Worm (Caenorhabditis elegans) whole organism, young adult: ENCODE data around the gene Y46E12BL.2.

Experiments used
- C17E4.6 ChIP-seq: fragments of 200-800 bp; sonication (Bioruptor generic); IDR thresholded peaks from 2 replicates; pipeline ENCODE4 v1.3.6; 2022; ENCODE audit warnings: missing genetic modification reagents, missing genetic modification characterization, missing compliant biosample characterization
- F55B11.4 ChIP-seq: sonication (generic microtip); optimal IDR thresholded peaks from 2 replicates; lab custom pipeline; 2016; ENCODE audit warnings: missing compliant biosample characterization, missing genetic modification characterization, borderline replicate concordance; ENCODE audit not compliant: insufficient read depth
- dpl-1 ChIP-seq: fragments of 150-350 bp; optimal IDR thresholded peaks from 2 replicates; lab custom pipeline; 2014; ENCODE audit warnings: missing biosample characterization, missing genetic modification reagents, missing genetic modification characterization
- hsf-1 ChIP-seq: fragments of 200-800 bp; sonication (Bioruptor generic); IDR thresholded peaks from 2 replicates; pipeline ENCODE4 v1.3.6; 2022; ENCODE audit warnings: missing genetic modification reagents, missing genetic modification characterization, missing compliant biosample characterization
- snpc-4 ChIP-seq, 5 experiments: fragments of 150-350 bp in 1 of 5; sonication (generic microtip) in 4 of 5; optimal IDR thresholded peaks; 2 replicates each; lab custom pipeline; 2014 to 2018; ENCODE audit warnings: missing genetic modification characterization in 5 of 5, missing biosample characterization in 3 of 5, antibody characterized with exemption in 2 of 5, mild to moderate bottlenecking in 2 of 5, missing compliant biosample characterization in 2 of 5, missing genotype in 2 of 5, moderate library complexity in 2 of 5, missing genetic modification reagents in 1 of 5
- unc-62 ChIP-seq: fragments of 150-350 bp; optimal IDR thresholded peaks from 2 replicates; lab custom pipeline; 2014; ENCODE audit warnings: missing biosample characterization, missing genetic modification reagents, missing genetic modification characterization

DNA sequence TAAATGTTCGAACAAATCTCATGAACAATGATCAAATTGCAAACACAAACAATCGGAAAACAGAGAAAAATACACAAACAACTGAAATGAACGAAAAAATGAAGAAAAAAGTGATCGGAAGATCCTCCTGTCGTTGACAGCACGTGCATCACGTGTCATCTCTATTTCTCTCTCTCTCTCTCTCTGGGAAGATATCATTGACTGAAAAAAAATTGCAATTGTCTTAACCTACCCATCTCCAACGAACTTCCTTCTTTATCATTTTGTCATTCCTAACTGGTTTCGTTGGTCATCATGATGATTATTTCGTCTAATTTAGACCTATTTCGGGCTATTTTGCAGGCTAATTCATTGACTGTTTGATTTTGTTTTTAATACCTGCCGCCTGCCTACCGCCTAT, 27.4 kb upstream of the Y46E12BL.2 start:
- TF ChIP-seq snpc-4 (GFP tag; optimal IDR thresholded peaks at IDR 0.05; lab: Kevin White, UChicago) (no peak), snpc-4 (tag; optimal IDR thresholded peaks at IDR 0.05; lab: Kevin White, UChicago) (no peak), F55B11.4 (no peak), unc-62 (GFP tag; lab: Kevin White, UChicago) (no peak), dpl-1 (GFP tag; lab: Kevin White, UChicago) (no peak), hsf-1 (no peak), C17E4.6 (GFP tag; lab: Robert Waterston, UW) (no peak)
